Fruit fly (Drosophila melanogaster) whole organism, wandering third instar larva: Measurements from ENCODE around the gene mtSSB.

Experiments
- Abd-B ChIP-seq: fragments of >200 bp; optimal IDR thresholded peaks from 2 replicates; lab custom pipeline; 2017; ENCODE audit warnings: missing biosample characterization, missing genetic modification characterization
- CG32264 ChIP-seq: fragments of 200-800 bp; sonication (Bioruptor generic); optimal IDR thresholded peaks from 2 replicates; lab custom pipeline; 2016; ENCODE audit warnings: missing biosample characterization, missing genetic modification characterization
- CG9705 ChIP-seq: fragments of 200-800 bp; sonication (Bioruptor generic); optimal IDR thresholded peaks from 2 replicates; lab custom pipeline; 2018; ENCODE audit warnings: missing biosample characterization, mild to moderate bottlenecking, missing genetic modification characterization
- CrebA ChIP-seq: fragments of 200-800 bp; sonication (Bioruptor generic); optimal IDR thresholded peaks from 2 replicates; lab custom pipeline; 2016; ENCODE audit warnings: missing biosample characterization, mild to moderate bottlenecking, missing genetic modification characterization, borderline replicate concordance
- Dfd ChIP-seq: fragments of >200 bp; optimal IDR thresholded peaks from 2 replicates; lab custom pipeline; 2017; ENCODE audit warnings: missing biosample characterization, missing genetic modification characterization
- Dif ChIP-seq: fragments of 200-275, 200-300 bp; sonication (Bioruptor generic); optimal IDR thresholded peaks from 2 replicates; lab custom pipeline; 2018; ENCODE audit warnings: missing biosample characterization, missing genetic modification characterization; ENCODE audit not compliant: partially characterized antibody
- GATAd ChIP-seq: sonication (Bioruptor generic); optimal IDR thresholded peaks from 2 replicates; lab custom pipeline; 2016; ENCODE audit warnings: missing biosample characterization, missing genetic modification characterization
- HLH106 ChIP-seq: fragments of 200-800 bp; optimal IDR thresholded peaks from 3 replicates; lab custom pipeline; 2019; ENCODE audit warnings: missing biosample characterization, mild to moderate bottlenecking, missing genetic modification characterization, moderate library complexity
- Hnf4 ChIP-seq: fragments of 200-800 bp; sonication (Bioruptor generic); optimal IDR thresholded peaks from 2 replicates; lab custom pipeline; 2016; ENCODE audit warnings: missing biosample characterization, mild to moderate bottlenecking, missing genetic modification characterization
- Hr78 ChIP-seq: fragments of >200 bp; optimal IDR thresholded peaks from 2 replicates; lab custom pipeline; 2017; ENCODE audit warnings: missing biosample characterization, missing genetic modification characterization
- Hr83 ChIP-seq: fragments of 200-300 bp; sonication (Bioruptor generic); optimal IDR thresholded peaks from 2 replicates; lab custom pipeline; 2016; ENCODE audit warnings: missing biosample characterization, mild to moderate bottlenecking, missing genetic modification characterization, moderate library complexity; ENCODE audit not compliant: poor library complexity, severe bottlenecking
- Jra ChIP-seq: sonication (Bioruptor generic); optimal IDR thresholded peaks from 2 replicates; lab custom pipeline; 2016; ENCODE audit warnings: missing biosample characterization, missing genetic modification characterization
- Mio ChIP-seq: sonication (Bioruptor generic); optimal IDR thresholded peaks from 2 replicates; lab custom pipeline; 2016; ENCODE audit warnings: missing biosample characterization, missing genetic modification characterization
- Myc ChIP-seq: fragments of >200 bp; optimal IDR thresholded peaks from 2 replicates; lab custom pipeline; 2017
- N ChIP-seq: fragments of >200 bp; optimal IDR thresholded peaks from 2 replicates; lab custom pipeline; 2018; ENCODE audit warnings: missing biosample characterization, missing external identifiers, missing genetic modification characterization
- OdsH ChIP-seq: fragments of 200-800 bp; sonication (Bioruptor generic); optimal IDR thresholded peaks from 2 replicates; lab custom pipeline; 2016; ENCODE audit warnings: missing biosample characterization, mild to moderate bottlenecking, missing genetic modification characterization
- Rel ChIP-seq, 2 experiments: fragments of 200-800 bp; sonication (Bioruptor generic) in 1 of 2; optimal IDR thresholded peaks; 2 replicates in 1 of 2; 3 replicates in 1 of 2; lab custom pipeline; 2016 to 2019; ENCODE audit warnings: mild to moderate bottlenecking in 2 of 2, missing biosample characterization in 2 of 2, missing genetic modification characterization in 2 of 2, moderate library complexity in 1 of 2
- Sp1 ChIP-seq: fragments of 200-800 bp; sonication (Bioruptor generic); optimal IDR thresholded peaks from 3 replicates; lab custom pipeline; 2019; ENCODE audit warnings: missing biosample characterization, mild to moderate bottlenecking, missing genetic modification characterization, moderate library complexity
- Vsx2 ChIP-seq: fragments of 200-300, 225-300 bp; sonication (Bioruptor generic); optimal IDR thresholded peaks from 2 replicates; lab custom pipeline; 2018; ENCODE audit warnings: missing biosample characterization, missing genetic modification characterization; ENCODE audit not compliant: partially characterized antibody
- br ChIP-seq: fragments of 200-800 bp; sonication (Bioruptor generic); optimal IDR thresholded peaks from 2 replicates; lab custom pipeline; 2016; ENCODE audit warnings: missing biosample characterization, missing genetic modification characterization
- brk ChIP-seq: fragments of 200-800 bp; sonication (Bioruptor generic); optimal IDR thresholded peaks from 2 replicates; lab custom pipeline; 2016; ENCODE audit warnings: missing biosample characterization, mild to moderate bottlenecking, missing genetic modification characterization
- dl ChIP-seq, 2 experiments: fragments of 175-275, 200-275 bp in 1 of 2; fragments of 200-275 bp in 1 of 2; sonication (Bioruptor generic); optimal IDR thresholded peaks; lab custom pipeline; 2018; ENCODE audit warnings: mild to moderate bottlenecking in 2 of 2, missing biosample characterization in 2 of 2, missing genetic modification characterization in 2 of 2, moderate library complexity in 2 of 2; ENCODE audit not compliant: partially characterized antibody in 2 of 2, insufficient read depth in 1 of 2
- dmrt93B ChIP-seq: fragments of 200-800 bp; sonication (Bioruptor generic); optimal IDR thresholded peaks from 2 replicates; lab custom pipeline; 2018; ENCODE audit warnings: missing biosample characterization, mild to moderate bottlenecking, missing genetic modification characterization
- dsf ChIP-seq: sonication (Bioruptor generic); optimal IDR thresholded peaks from 2 replicates; lab custom pipeline; 2016; ENCODE audit warnings: missing biosample characterization, missing genetic modification characterization, borderline replicate concordance
- ey ChIP-seq: fragments of 200-800 bp; sonication (Bioruptor generic); optimal IDR thresholded peaks from 2 replicates; lab custom pipeline; 2016; ENCODE audit warnings: missing biosample characterization, missing genetic modification characterization
- foxo ChIP-seq, 2 experiments: fragments of 200-800 bp; sonication (Bioruptor generic); optimal IDR thresholded peaks; 2 replicates in 1 of 2; 3 replicates in 1 of 2; lab custom pipeline; 2016 to 2017; ENCODE audit warnings: missing biosample characterization in 2 of 2, missing genetic modification characterization in 2 of 2
- fru ChIP-seq: fragments of 200-800 bp; sonication (Bioruptor generic); optimal IDR thresholded peaks from 3 replicates; lab custom pipeline; 2016; ENCODE audit warnings: missing biosample characterization, mild to moderate bottlenecking, missing genetic modification characterization
- h ChIP-seq: fragments of 200-800 bp; sonication (Bioruptor generic); optimal IDR thresholded peaks from 3 replicates; lab custom pipeline; 2016; ENCODE audit warnings: missing biosample characterization, mild to moderate bottlenecking, missing genetic modification characterization
- jim ChIP-seq: fragments of 175-275, 200-325 bp; sonication (Bioruptor generic); optimal IDR thresholded peaks from 2 replicates; lab custom pipeline; 2016; ENCODE audit warnings: missing biosample characterization, mild to moderate bottlenecking, missing genetic modification characterization
- lola ChIP-seq: fragments of >200 bp; optimal IDR thresholded peaks from 2 replicates; lab custom pipeline; 2017; ENCODE audit warnings: missing biosample characterization, missing genetic modification characterization
- pan ChIP-seq: fragments of >200 bp; optimal IDR thresholded peaks from 2 replicates; lab custom pipeline; 2017
- psq ChIP-seq: fragments of 200-800 bp; sonication (Bioruptor generic); optimal IDR thresholded peaks from 3 replicates; lab custom pipeline; 2017; ENCODE audit warnings: missing biosample characterization, mild to moderate bottlenecking, missing genetic modification characterization, moderate library complexity
- rgr ChIP-seq: fragments of 200-800 bp; sonication (Bioruptor generic); optimal IDR thresholded peaks from 3 replicates; lab custom pipeline; 2016; ENCODE audit warnings: missing biosample characterization, mild to moderate bottlenecking, missing genetic modification characterization
- sage ChIP-seq: fragments of 200-800 bp; sonication (Bioruptor generic); optimal IDR thresholded peaks from 2 replicates; lab custom pipeline; 2016; ENCODE audit warnings: missing biosample characterization, mild to moderate bottlenecking, missing genetic modification characterization
- sv ChIP-seq: fragments of 200-800 bp; sonication (Bioruptor generic); optimal IDR thresholded peaks from 3 replicates; lab custom pipeline; 2016; ENCODE audit warnings: missing biosample characterization, missing genetic modification characterization
- tai ChIP-seq: sonication (Bioruptor generic); optimal IDR thresholded peaks from 2 replicates; lab custom pipeline; 2016; ENCODE audit warnings: missing biosample characterization, missing genetic modification characterization
- usp ChIP-seq: fragments of >200 bp; optimal IDR thresholded peaks from 2 replicates; lab custom pipeline; 2017; ENCODE audit warnings: missing biosample characterization, missing genetic modification characterization
- woc ChIP-seq: sonication (Bioruptor generic); optimal IDR thresholded peaks from 2 replicates; lab custom pipeline; 2016; ENCODE audit warnings: missing biosample characterization, mild to moderate bottlenecking, missing genetic modification characterization

Gene mtSSB

dm6 chr3R:16210808-16211578 is 5.9 kb upstream of the mtSSB start:
- TF ChIP-seq ey (GFP tag; lab: Kevin White, UChicago) (peak; percentile 2), Rel (GFP tag; optimal IDR thresholded peaks at IDR 0.05; lab: Kevin White, UChicago) (no peak), Rel (tag; optimal IDR thresholded peaks at IDR 0.05; lab: Kevin White, UChicago) (peak; percentile 37), pan (lab: Kevin White, UChicago) (no peak), CG9705 (no peak), Myc (lab: Kevin White, UChicago) (no peak), Mio (GFP tag; lab: Kevin White, UChicago) (no peak), brk (GFP tag; lab: Kevin White, UChicago) (no peak), Hr83 (GFP tag; lab: Kevin White, UChicago) (peak; percentile 4), woc (GFP tag; lab: Kevin White, UChicago) (peak; percentile 8), h (no peak), Hr78 (no peak), lola (no peak), tai (GFP tag; lab: Kevin White, UChicago) (peak; percentile 21), dl (GFP tag; optimal IDR thresholded peaks at IDR 0.05; lab: Kevin White, UChicago; ENCODE audit: insufficient read depth in 1 of 2, partially characterized antibody in 2 of 2) (peak in 1 of 2 experiments; percentile 5), dmrt93B (no peak), OdsH (GFP tag; lab: Kevin White, UChicago) (no peak), N (no peak), Sp1 (no peak), br (GFP tag; lab: Kevin White, UChicago) (no peak), Hnf4 (GFP tag; lab: Kevin White, UChicago) (peak; percentile 9), rgr (peak; percentile 17), GATAd (GFP tag; lab: Kevin White, UChicago) (no peak), usp (GFP tag; lab: Kevin White, UChicago) (no peak), CrebA (no peak), Abd-B (GFP tag; lab: Kevin White, UChicago) (no peak), HLH106 (no peak), fru (GFP tag; lab: Kevin White, UChicago) (no peak), jim (GFP tag; lab: Kevin White, UChicago) (no peak), sv (GFP tag; lab: Kevin White, UChicago) (no peak), Dfd (GFP tag; lab: Kevin White, UChicago) (no peak), sage (GFP tag; lab: Kevin White, UChicago) (no peak), foxo (GFP tag; optimal IDR thresholded peaks at IDR 0.05; lab: Kevin White, UChicago) (peak in 1 of 2 experiments; percentile 27), Jra (no peak), psq (GFP tag; lab: Kevin White, UChicago) (no peak), CG32264 (no peak), dsf (GFP tag; lab: Kevin White, UChicago) (no peak), Dif (no peak)

- TF ChIP-seq Jra (no peak), Myc (lab: Kevin White, UChicago) (no peak), sage (GFP tag; lab: Kevin White, UChicago) (no peak), usp (GFP tag; lab: Kevin White, UChicago) (no peak), foxo (GFP tag; optimal IDR thresholded peaks at IDR 0.05; lab: Kevin White, UChicago) (peak in 1 of 2 experiments; percentile 77), br (GFP tag; lab: Kevin White, UChicago) (peak; percentile 22), brk (GFP tag; lab: Kevin White, UChicago) (no peak), HLH106 (peak; percentile 80), psq (GFP tag; lab: Kevin White, UChicago) (peak; percentile 90), Dfd (GFP tag; lab: Kevin White, UChicago) (no peak), Vsx2 (GFP tag; lab: Kevin White, UChicago) (no peak), Sp1 (peak; percentile 91), dmrt93B (peak; percentile 65), CrebA (peak; percentile 7), N (no peak), dsf (GFP tag; lab: Kevin White, UChicago) (no peak), pan (lab: Kevin White, UChicago) (no peak), fru (GFP tag; lab: Kevin White, UChicago) (peak; percentile 42), sv (GFP tag; lab: Kevin White, UChicago) (no peak), Abd-B (GFP tag; lab: Kevin White, UChicago) (no peak), Rel (GFP tag; optimal IDR thresholded peaks at IDR 0.05; lab: Kevin White, UChicago) (no peak), Rel (tag; optimal IDR thresholded peaks at IDR 0.05; lab: Kevin White, UChicago) (no peak), Mio (GFP tag; lab: Kevin White, UChicago) (no peak), CG32264 (no peak), jim (GFP tag; lab: Kevin White, UChicago) (no peak), lola (no peak), Dif (no peak), woc (GFP tag; lab: Kevin White, UChicago) (no peak), ey (GFP tag; lab: Kevin White, UChicago) (peak; percentile 19), GATAd (GFP tag; lab: Kevin White, UChicago) (no peak), h (peak; percentile 25), Hr78 (no peak), rgr (peak; percentile 71), Hr83 (GFP tag; lab: Kevin White, UChicago) (no peak), CG9705 (peak; percentile 51), dl (GFP tag; optimal IDR thresholded peaks at IDR 0.05; lab: Kevin White, UChicago; ENCODE audit: insufficient read depth in 1 of 2, partially characterized antibody in 2 of 2) (peak in 1 of 2 experiments; percentile 1), tai (GFP tag; lab: Kevin White, UChicago) (peak; percentile 27), Hnf4 (GFP tag; lab: Kevin White, UChicago) (no peak), OdsH (GFP tag; lab: Kevin White, UChicago) (peak; percentile 74)
Measured at dm6 chr3R:16209714-16210553, 4.9 kb upstream of the mtSSB start.
